Worm (Caenorhabditis elegans) whole organism, L2 larva: Measurements from ENCODE around the gene ceh-82.

ENCODE experiments used
- R02D3.7 ChIP-seq: fragments of 150-350 bp; optimal IDR thresholded peaks from 2 replicates; lab custom pipeline; 2014; ENCODE audit warnings: missing biosample characterization, missing genetic modification characterization
- Y55F3AM.14 ChIP-seq: fragments of 200-800 bp; sonication (Bioruptor generic); optimal IDR thresholded peaks from 2 replicates; lab custom pipeline; 2018; ENCODE audit warnings: mild to moderate bottlenecking, missing genetic modification characterization, missing compliant biosample characterization
- ZK546.5 ChIP-seq: sonication (generic microtip); optimal IDR thresholded peaks from 2 replicates; lab custom pipeline; 2017; ENCODE audit warnings: missing biosample characterization, missing genetic modification characterization
- ama-1 ChIP-seq: fragments of 150-350 bp; optimal IDR thresholded peaks from 2 replicates; lab custom pipeline; 2018; ENCODE audit warnings: inconsistent platforms
- lin-39 ChIP-seq: fragments of 150-350 bp; optimal IDR thresholded peaks from 2 replicates; lab custom pipeline; 2014; ENCODE audit warnings: missing biosample characterization, missing genetic modification reagents, missing genetic modification characterization
- lsy-2 ChIP-seq, 2 experiments: fragments of 150-350 bp in 1 of 2; sonication (generic microtip) in 1 of 2; optimal IDR thresholded peaks; 2 replicates each; lab custom pipeline; 2014 to 2017; ENCODE audit warnings: missing biosample characterization in 2 of 2, missing genetic modification characterization in 2 of 2
- nhr-12 ChIP-seq: fragments of 150-350 bp; optimal IDR thresholded peaks from 2 replicates; lab custom pipeline; 2014; ENCODE audit warnings: missing biosample characterization, missing genetic modification characterization
- unc-55 ChIP-seq: fragments of 150-350 bp; sonication (generic microtip); optimal IDR thresholded peaks from 3 replicates; lab custom pipeline; 2014; ENCODE audit warnings: missing biosample characterization, missing genetic modification reagents, missing genetic modification characterization
- unc-62 ChIP-seq: fragments of 150-350 bp; optimal IDR thresholded peaks from 2 replicates; lab custom pipeline; 2014; ENCODE audit warnings: missing biosample characterization, missing genetic modification reagents, missing genetic modification characterization
- ztf-11 ChIP-seq: sonication (generic microtip); optimal IDR thresholded peaks from 2 replicates; lab custom pipeline; 2017; ENCODE audit warnings: missing biosample characterization, missing genetic modification characterization
- ztf-4 ChIP-seq: fragments of 150-350 bp; optimal IDR thresholded peaks from 2 replicates; lab custom pipeline; 2014; ENCODE audit warnings: missing biosample characterization, missing genetic modification characterization

- TF ChIP-seq Y55F3AM.14 (GFP tag; lab: Kevin White, UChicago) (no peak), ama-1 (lab: Kevin White, UChicago) (no peak), nhr-12 (tag; lab: Kevin White, UChicago) (no peak), unc-55 (no peak), ztf-4 (no peak), ztf-11 (no peak), lsy-2 (tag; optimal IDR thresholded peaks at IDR 0.05; lab: Kevin White, UChicago) (no peak), lin-39 (no peak), R02D3.7 (tag; lab: Kevin White, UChicago) (no peak), ZK546.5 (tag; lab: Kevin White, UChicago) (no peak), unc-62 (GFP tag; lab: Kevin White, UChicago) (no peak)
Observed at ce11 chrII:1703363-1703762, 28.7 kb upstream of the ceh-82 start, which contains the start of gene fbxb-47.
